Worm (Caenorhabditis elegans) whole organism, young adult: Measurements from ENCODE around the gene clec-175.
A peak's percentile ranks its signal among the peaks of the same experiment; 100 is the strongest.

ENCODE experiments used
- B0019.2 ChIP-seq: fragments of 200-800 bp; sonication (Bioruptor generic); conservative IDR thresholded peaks from 2 replicates; pipeline ENCODE4 v1.3.6; 2022; ENCODE audit warnings: missing genetic modification reagents, missing genetic modification characterization, missing compliant biosample characterization
- C17E4.6 ChIP-seq: fragments of 200-800 bp; sonication (Bioruptor generic); IDR thresholded peaks from 2 replicates; pipeline ENCODE4 v1.3.6; 2022; ENCODE audit warnings: missing genetic modification reagents, missing genetic modification characterization, missing compliant biosample characterization
- D2030.7 ChIP-seq: fragments of 200-800 bp; sonication (Bioruptor generic); IDR thresholded peaks from 2 replicates; pipeline ENCODE4 v1.3.6; 2022; ENCODE audit warnings: missing genetic modification reagents, missing genetic modification characterization, missing compliant biosample characterization
- F22D6.2 ChIP-seq: sonication (generic microtip); optimal IDR thresholded peaks from 2 replicates; lab custom pipeline; 2016; ENCODE audit warnings: mild to moderate bottlenecking, missing genetic modification characterization, missing compliant biosample characterization
- F37B4.10 ChIP-seq: fragments of 200-800 bp; sonication (Bioruptor generic); IDR thresholded peaks from 2 replicates; pipeline ENCODE4 v1.3.6; 2022; ENCODE audit warnings: missing genetic modification characterization, missing compliant biosample characterization
- F57C9.4 ChIP-seq: sonication (generic microtip); optimal IDR thresholded peaks from 2 replicates; lab custom pipeline; 2017; ENCODE audit warnings: mild to moderate bottlenecking, missing genetic modification characterization, missing compliant biosample characterization
- K12H6.12 ChIP-seq: fragments of 200-800 bp; sonication (Bioruptor generic); optimal IDR thresholded peaks from 2 replicates; lab custom pipeline; 2018; ENCODE audit warnings: mild to moderate bottlenecking, missing genetic modification characterization, missing compliant biosample characterization
- Y53F4B.3 ChIP-seq: fragments of 200-800 bp; sonication (Bioruptor generic); IDR thresholded peaks from 2 replicates; pipeline ENCODE4 v1.3.6; 2022; ENCODE audit warnings: missing genetic modification reagents, missing genetic modification characterization, missing compliant biosample characterization
- Y53G8AR.9 ChIP-seq: fragments of 200-800 bp; sonication (Bioruptor generic); conservative IDR thresholded peaks from 2 replicates; pipeline ENCODE4 v1.3.6; 2022; ENCODE audit warnings: missing genetic modification reagents, missing genetic modification characterization, missing compliant biosample characterization
- Y56A3A.18 ChIP-seq: fragments of 200-800 bp; sonication (Bioruptor generic); IDR thresholded peaks from 2 replicates; pipeline ENCODE4 v1.3.6; 2022; ENCODE audit warnings: missing genetic modification reagents, missing genetic modification characterization, missing compliant biosample characterization
- Y95B8A.8 ChIP-seq: fragments of 200-800 bp; sonication (Bioruptor generic); IDR thresholded peaks from 2 replicates; pipeline ENCODE4 v1.3.6; 2022; ENCODE audit warnings: missing genetic modification reagents, missing genetic modification characterization, missing compliant biosample characterization
- ZK185.1 ChIP-seq: sonication (generic microtip); optimal IDR thresholded peaks from 2 replicates; lab custom pipeline; 2016; ENCODE audit warnings: mild to moderate bottlenecking, missing genetic modification characterization, missing compliant biosample characterization; ENCODE audit not compliant: poor library complexity, severe bottlenecking
- aptf-2 ChIP-seq: fragments of 200-800 bp; sonication (Bioruptor generic); conservative IDR thresholded peaks from 2 replicates; pipeline ENCODE4 v1.3.6; 2022; ENCODE audit warnings: missing genetic modification reagents, missing genetic modification characterization, missing compliant biosample characterization
- athp-1 ChIP-seq: sonication (generic microtip); optimal IDR thresholded peaks from 2 replicates; lab custom pipeline; 2017; ENCODE audit warnings: mild to moderate bottlenecking, missing genetic modification characterization, missing compliant biosample characterization
- attf-3 ChIP-seq: fragments of 200-800 bp; sonication (Bioruptor generic); conservative IDR thresholded peaks from 2 replicates; pipeline ENCODE4 v1.3.6; 2022; ENCODE audit warnings: missing genetic modification reagents, missing genetic modification characterization, missing compliant biosample characterization
- attf-6 ChIP-seq: fragments of 200-800 bp; sonication (Bioruptor generic); IDR thresholded peaks from 2 replicates; pipeline ENCODE4 v1.3.6; 2022; ENCODE audit warnings: missing genetic modification reagents, missing genetic modification characterization, missing compliant biosample characterization
- bed-2 ChIP-seq: fragments of 200-800 bp; sonication (Bioruptor generic); IDR thresholded peaks from 2 replicates; pipeline ENCODE4 v1.3.6; 2022; ENCODE audit warnings: missing genetic modification reagents, missing genetic modification characterization, missing compliant biosample characterization
- ccch-3 ChIP-seq: fragments of 200-800 bp; sonication (Bioruptor generic); optimal IDR thresholded peaks from 2 replicates; lab custom pipeline; 2018; ENCODE audit warnings: mild to moderate bottlenecking, missing genetic modification characterization, missing compliant biosample characterization
- cebp-2 ChIP-seq: fragments of 200-800 bp; sonication (Bioruptor generic); IDR thresholded peaks from 2 replicates; pipeline ENCODE4 v1.3.6; 2022; ENCODE audit warnings: missing genetic modification characterization, missing compliant biosample characterization
- ceh-27 ChIP-seq: fragments of 200-800 bp; sonication (Bioruptor generic); optimal IDR thresholded peaks from 2 replicates; lab custom pipeline; 2018; ENCODE audit warnings: mild to moderate bottlenecking, missing genetic modification characterization, moderate library complexity, missing compliant biosample characterization
- ceh-58 ChIP-seq: fragments of 200-800 bp; sonication (Bioruptor generic); IDR thresholded peaks from 2 replicates; pipeline ENCODE4 v1.3.6; 2022; ENCODE audit warnings: missing genetic modification characterization, missing compliant biosample characterization
- ceh-91 ChIP-seq: fragments of 200-800 bp; sonication (Bioruptor generic); IDR thresholded peaks from 2 replicates; pipeline ENCODE4 v1.3.6; 2022; ENCODE audit warnings: missing genetic modification reagents, missing genetic modification characterization, missing compliant biosample characterization
- chd-7 ChIP-seq: sonication (generic microtip); optimal IDR thresholded peaks from 2 replicates; lab custom pipeline; 2016; ENCODE audit warnings: mild to moderate bottlenecking, missing genetic modification characterization, moderate library complexity, missing compliant biosample characterization
- dox-1 ChIP-seq: fragments of 200-800 bp; sonication (Bioruptor generic); IDR thresholded peaks from 2 replicates; pipeline ENCODE4 v1.3.6; 2022; ENCODE audit warnings: missing genetic modification reagents, missing genetic modification characterization, missing compliant biosample characterization
- dpff-1 ChIP-seq: sonication (generic microtip); optimal IDR thresholded peaks from 2 replicates; lab custom pipeline; 2017; ENCODE audit warnings: mild to moderate bottlenecking, missing genetic modification characterization, missing compliant biosample characterization
- egrh-3 ChIP-seq: fragments of 200-800 bp; sonication (Bioruptor generic); IDR thresholded peaks from 2 replicates; pipeline ENCODE4 v1.3.6; 2022; ENCODE audit warnings: missing genetic modification reagents, missing genetic modification characterization, missing compliant biosample characterization
- ekl-4 ChIP-seq: fragments of 200-800 bp; sonication (Bioruptor generic); IDR thresholded peaks from 2 replicates; pipeline ENCODE4 v1.3.6; 2022; ENCODE audit warnings: missing genetic modification reagents, missing genetic modification characterization, missing compliant biosample characterization
- hrde-1 ChIP-seq: sonication (generic microtip); optimal IDR thresholded peaks from 2 replicates; lab custom pipeline; 2016; ENCODE audit warnings: missing genetic modification characterization, mild to moderate bottlenecking, missing compliant biosample characterization, moderate library complexity, missing genotype, missing genetic modification reagents, borderline replicate concordance
- lin-26 ChIP-seq: fragments of 200-800 bp; sonication (Bioruptor generic); IDR thresholded peaks from 2 replicates; pipeline ENCODE4 v1.3.6; 2022; ENCODE audit warnings: missing genetic modification reagents, missing genetic modification characterization, missing compliant biosample characterization
- lin-54 ChIP-seq: fragments of 200-800 bp; sonication (Bioruptor generic); optimal IDR thresholded peaks from 2 replicates; lab custom pipeline; 2018; ENCODE audit warnings: mild to moderate bottlenecking, missing genetic modification characterization, missing compliant biosample characterization
- madf-3 ChIP-seq: fragments of 200-800 bp; sonication (Bioruptor generic); IDR thresholded peaks from 2 replicates; pipeline ENCODE4 v1.3.6; 2022; ENCODE audit warnings: missing genetic modification reagents, missing genetic modification characterization, missing compliant biosample characterization
- mel-28 ChIP-seq: sonication (generic microtip); optimal IDR thresholded peaks from 2 replicates; lab custom pipeline; 2016; ENCODE audit warnings: borderline replicate concordance, mild to moderate bottlenecking, missing genetic modification characterization, missing compliant biosample characterization
- nfya-2 ChIP-seq: fragments of 200-800 bp; sonication (Bioruptor generic); IDR thresholded peaks from 2 replicates; pipeline ENCODE4 v1.3.6; 2022; ENCODE audit warnings: missing genetic modification reagents, missing genetic modification characterization, missing compliant biosample characterization
- nfyb-1 ChIP-seq: fragments of 200-800 bp; sonication (Bioruptor generic); IDR thresholded peaks from 2 replicates; pipeline ENCODE4 v1.3.6; 2022; ENCODE audit warnings: missing genetic modification reagents, missing genetic modification characterization, missing compliant biosample characterization
- nhr-27 ChIP-seq: fragments of 200-800 bp; sonication (Bioruptor generic); optimal IDR thresholded peaks from 2 replicates; lab custom pipeline; 2018; ENCODE audit warnings: mild to moderate bottlenecking, missing genetic modification characterization, moderate library complexity, missing compliant biosample characterization
- repo-1 ChIP-seq: sonication (generic microtip); optimal IDR thresholded peaks from 2 replicates; lab custom pipeline; 2017; ENCODE audit warnings: mild to moderate bottlenecking, missing genetic modification characterization, missing compliant biosample characterization
- snpc-1.1 ChIP-seq: sonication (generic microtip); optimal IDR thresholded peaks from 2 replicates; lab custom pipeline; 2017; ENCODE audit warnings: missing genetic modification characterization, mild to moderate bottlenecking, missing compliant biosample characterization, antibody characterized with exemption, moderate library complexity, missing genotype, missing genetic modification reagents; ENCODE audit not compliant: insufficient read depth
- snpc-1.3 ChIP-seq: sonication (generic microtip); optimal IDR thresholded peaks from 2 replicates; lab custom pipeline; 2017; ENCODE audit warnings: missing genetic modification characterization, mild to moderate bottlenecking, missing compliant biosample characterization, antibody characterized with exemption, moderate library complexity, missing genotype, missing genetic modification reagents; ENCODE audit not compliant: insufficient read depth
- snpc-4 ChIP-seq, 5 experiments: fragments of 150-350 bp in 1 of 5; sonication (generic microtip) in 4 of 5; optimal IDR thresholded peaks; 2 replicates each; lab custom pipeline; 2014 to 2018; ENCODE audit warnings: missing genetic modification characterization in 5 of 5, missing biosample characterization in 3 of 5, antibody characterized with exemption in 2 of 5, mild to moderate bottlenecking in 2 of 5, missing compliant biosample characterization in 2 of 5, missing genotype in 2 of 5, moderate library complexity in 2 of 5, missing genetic modification reagents in 1 of 5
- sptf-2 ChIP-seq: fragments of 200-800 bp; sonication (Bioruptor generic); optimal IDR thresholded peaks from 2 replicates; lab custom pipeline; 2018; ENCODE audit warnings: mild to moderate bottlenecking, missing genetic modification characterization, missing compliant biosample characterization
- unc-130 ChIP-seq: sonication (generic microtip); optimal IDR thresholded peaks from 2 replicates; lab custom pipeline; 2016; ENCODE audit warnings: missing genetic modification reagents, missing genetic modification characterization, missing compliant biosample characterization
- xnd-1 ChIP-seq: sonication (generic microtip); optimal IDR thresholded peaks from 2 replicates; lab custom pipeline; 2016; ENCODE audit warnings: missing genotype, missing genetic modification reagents, missing genetic modification characterization, missing compliant biosample characterization
- zfh-2 ChIP-seq: fragments of 200-800 bp; sonication (Bioruptor generic); conservative IDR thresholded peaks from 2 replicates; pipeline ENCODE4 v1.3.6; 2022; ENCODE audit warnings: missing genetic modification reagents, missing genetic modification characterization, missing compliant biosample characterization
- ztf-26 ChIP-seq: sonication (generic microtip); optimal IDR thresholded peaks from 2 replicates; lab custom pipeline; 2017; ENCODE audit warnings: missing genetic modification characterization, missing compliant biosample characterization
- ztf-28 ChIP-seq: fragments of 200-800 bp; sonication (Bioruptor generic); IDR thresholded peaks from 2 replicates; pipeline ENCODE4 v1.3.6; 2022; ENCODE audit warnings: missing genetic modification reagents, missing genetic modification characterization, missing compliant biosample characterization

The clec-175 gene

ce11 chrIV:4390438-4390894 lies 31.7 kb upstream of the clec-175 start, which contains the start of the genes rpl-7A and set-21 (continued):
- TF ChIP-seq ztf-26 (tag; lab: Kevin White, UChicago) (peak; percentile 85), ceh-58 (no peak), ekl-4 (peak; percentile 98), Y95B8A.8 (GFP tag; lab: Robert Waterston, UW) (peak; percentile 98), egrh-3 (peak; percentile 69), repo-1 (tag; lab: Kevin White, UChicago) (peak; percentile 80), unc-130 (peak; percentile 82), mel-28 (tag; lab: Kevin White, UChicago) (peak; percentile 24), nhr-27 (no peak), madf-3 (GFP tag; lab: Robert Waterston, UW) (peak; percentile 97), Y53F4B.3 (GFP tag; lab: Robert Waterston, UW) (peak; percentile 59; the same call in 1 of the 2 replicates), lin-54 (peak; percentile 99), nfya-2 (GFP tag; lab: Robert Waterston, UW) (0 out of 2 replicates have a peak, but pooled peaks have one; percentile 66), bed-2 (GFP tag; lab: Robert Waterston, UW) (0 out of 2 replicates have a peak, but pooled peaks have one; percentile 52), Y56A3A.18 (GFP tag; lab: Robert Waterston, UW) (peak; percentile 67; the same call in 1 of the 2 replicates), C17E4.6 (GFP tag; lab: Robert Waterston, UW) (peak; percentile 91), attf-6 (peak; percentile 78), dpff-1 (tag; lab: Kevin White, UChicago) (no peak), F37B4.10 (peak; percentile 91; the same call in 1 of the 2 replicates)
- TF ChIP-seq, all 124 proteins: peak for 88

- TF ChIP-seq Y95B8A.8 (GFP tag; lab: Robert Waterston, UW) (peak; percentile 71; the same call in 1 of the 2 replicates), madf-3 (GFP tag; lab: Robert Waterston, UW) (peak; percentile 75; the same call in 1 of the 2 replicates), ztf-28 (GFP tag; lab: Robert Waterston, UW) (no peak), zfh-2 (no peak), egrh-3 (no peak), ceh-27 (GFP tag; lab: Kevin White, UChicago) (no peak), athp-1 (tag; lab: Kevin White, UChicago) (peak; percentile 1), dox-1 (GFP tag; lab: Robert Waterston, UW) (no peak; the same call in 1 of the 2 replicates), Y53G8AR.9 (GFP tag; lab: Robert Waterston, UW) (peak; percentile 41; the same call in 1 of the 2 replicates), aptf-2 (GFP tag; lab: Robert Waterston, UW) (0 out of 2 replicates have a peak, but pooled peaks have one; percentile 18), F57C9.4 (tag; lab: Kevin White, UChicago) (no peak), cebp-2 (no peak), ekl-4 (peak; percentile 60; the same call in 1 of the 2 replicates), F22D6.2 (tag; lab: Kevin White, UChicago) (no peak), snpc-4 (GFP tag; optimal IDR thresholded peaks at IDR 0.05; lab: Kevin White, UChicago) (peak; percentile 6), snpc-4 (tag; optimal IDR thresholded peaks at IDR 0.05; lab: Kevin White, UChicago) (peak in 1 of 4 experiments; percentile 56), K12H6.12 (no peak), snpc-1.3 (peak; percentile 37), B0019.2 (GFP tag; lab: Robert Waterston, UW) (0 out of 2 replicates have a peak, but pooled peaks have one; percentile 5), ceh-91 (GFP tag; lab: Robert Waterston, UW) (peak; percentile 63), ZK185.1 (no peak), nfyb-1 (GFP tag; lab: Robert Waterston, UW) (no peak), hrde-1 (tag; lab: Kevin White, UChicago) (peak; percentile 49), snpc-1.1 (tag; lab: Kevin White, UChicago) (no peak), lin-26 (no peak), chd-7 (tag; lab: Kevin White, UChicago) (no peak), xnd-1 (tag; lab: Kevin White, UChicago) (peak; percentile 87), D2030.7 (GFP tag; lab: Robert Waterston, UW) (peak; percentile 75), lin-54 (peak; percentile 27), ccch-3 (GFP tag; lab: Kevin White, UChicago) (no peak), attf-3 (GFP tag; lab: Robert Waterston, UW) (no peak), sptf-2 (GFP tag; lab: Kevin White, UChicago) (no peak)
Measured at ce11 chrIV:4393488-4393887, 28.6 kb upstream of the clec-175 start.
